Fruit fly (Drosophila melanogaster): ENCODE measurements around the gene Arts.

The Arts gene

DNA sequence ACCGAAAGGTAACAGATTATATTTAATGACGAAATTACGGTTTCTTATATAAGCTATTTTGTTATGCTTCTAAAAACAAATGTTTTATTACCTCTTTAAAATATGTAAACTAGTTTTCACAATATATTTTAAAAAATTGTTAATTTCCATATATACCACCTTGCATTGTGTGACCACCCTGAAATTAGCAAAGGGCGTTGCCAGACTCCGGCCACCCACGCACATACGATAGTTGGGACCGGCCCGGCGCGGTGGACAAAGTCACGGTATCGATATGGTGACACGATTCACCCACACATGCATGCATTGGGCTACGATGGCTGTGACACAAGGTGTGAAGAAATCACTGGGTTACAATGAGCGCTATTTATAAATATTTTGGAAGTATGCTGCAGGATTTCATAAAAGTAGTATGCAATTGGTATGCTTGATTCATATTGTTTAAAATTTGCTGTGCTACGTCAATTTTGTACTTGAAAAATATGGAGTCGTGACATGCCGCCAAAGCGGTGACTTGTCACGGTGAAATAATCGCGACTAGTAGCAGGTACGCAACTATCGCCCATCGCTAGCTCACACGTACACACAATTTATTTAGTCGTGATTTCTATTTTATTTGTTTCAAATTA is 14.5 kb upstream of the Arts start (continued):
- TF ChIP-seq H15 (GFP tag; IDR thresholded peaks at IDR 0.05), result 0 out of 3 replicates have a peak, but pooled peaks have one; percentile 35
- no peak for TF ChIP-seq NK7.1 (GFP tag; optimal IDR thresholded peaks at IDR 0.05)
- peak; percentile 50 for TF ChIP-seq Ptx1 (GFP tag; IDR thresholded peaks at IDR 0.05)
- TF ChIP-seq slp2 (GFP tag; optimal IDR thresholded peaks at IDR 0.05), result peak; percentile 24
- TF ChIP-seq Trl (optimal IDR thresholded peaks at IDR 0.05), result no peak
- TF ChIP-seq Trl (GFP tag; optimal IDR thresholded peaks at IDR 0.05), result peak; percentile 42
- TF ChIP-seq dm (GFP tag; optimal IDR thresholded peaks at IDR 0.05), result peak; percentile 82
- no peak for TF ChIP-seq ac (GFP tag; optimal IDR thresholded peaks at IDR 0.05)
- peak; percentile 75 for TF ChIP-seq jumu (GFP tag; optimal IDR thresholded peaks at IDR 0.05)
- peak; percentile 31 for TF ChIP-seq CG34376 (GFP tag; optimal IDR thresholded peaks at IDR 0.05)
- peak; percentile 99 for TF ChIP-seq nom (GFP tag; optimal IDR thresholded peaks at IDR 0.05)
- peak; percentile 61 for TF ChIP-seq eyg (GFP tag; optimal IDR thresholded peaks at IDR 0.05)
- TF ChIP-seq CG1603 (tag; optimal IDR thresholded peaks at IDR 0.05), result peak; percentile 75
- TF ChIP-seq CG2889 (GFP tag; IDR thresholded peaks at IDR 0.05), result peak; percentile 69; the same call in 2 of the 3 replicates
- TF ChIP-seq seq (GFP tag; IDR thresholded peaks at IDR 0.05), result no peak
- no peak for TF ChIP-seq CG10274 (GFP tag; optimal IDR thresholded peaks at IDR 0.05)
- peak; percentile 69 for TF ChIP-seq gro (GFP tag; optimal IDR thresholded peaks at IDR 0.05)
- TF ChIP-seq cwo (GFP tag; optimal IDR thresholded peaks at IDR 0.05), result peak; percentile 24
- TF ChIP-seq CG10267 (tag; optimal IDR thresholded peaks at IDR 0.05), result peak; percentile 53
- peak; percentile 17 for TF ChIP-seq Fer2 (tag; optimal IDR thresholded peaks at IDR 0.05)
- TF ChIP-seq CG4404 (GFP tag; IDR thresholded peaks at IDR 0.05), result no peak
- peak; percentile 73; the same call in 2 of the 3 replicates for TF ChIP-seq CG17361 (GFP tag; IDR thresholded peaks at IDR 0.05)
- TF ChIP-seq repo (GFP tag; optimal IDR thresholded peaks at IDR 0.05), result peak; percentile 14
- TF ChIP-seq lab (GFP tag; optimal IDR thresholded peaks at IDR 0.05), result no peak
- peak; percentile 16 for TF ChIP-seq CG4424 (GFP tag; optimal IDR thresholded peaks at IDR 0.05)
- TF ChIP-seq az2 (GFP tag; optimal IDR thresholded peaks at IDR 0.05), result peak; percentile 35
- TF ChIP-seq nerfin-1 (tag; optimal IDR thresholded peaks at IDR 0.05), result peak; percentile 45
- peak; percentile 89 for TF ChIP-seq CG17186 (GFP tag; optimal IDR thresholded peaks at IDR 0.05)
- TF ChIP-seq HLH3B (GFP tag; IDR thresholded peaks at IDR 0.05), result peak; percentile 54
- TF ChIP-seq CG5245 (GFP tag; optimal IDR thresholded peaks at IDR 0.05), result peak; percentile 37
- TF ChIP-seq CG31365 (tag; optimal IDR thresholded peaks at IDR 0.05), result no peak
- peak; percentile 53; the same call in 1 of the 2 replicates for TF ChIP-seq chm (GFP tag; IDR thresholded peaks at IDR 0.05)
- no peak for TF ChIP-seq Nf-YB (GFP tag; optimal IDR thresholded peaks at IDR 0.05)
- no peak for TF ChIP-seq CG8388 (GFP tag; optimal IDR thresholded peaks at IDR 0.05)
- no peak for TF ChIP-seq CG14965 (GFP tag; optimal IDR thresholded peaks at IDR 0.05; ENCODE audit: borderline replicate concordance)
- peak; percentile 93 for TF ChIP-seq YL-1 (GFP tag; optimal IDR thresholded peaks at IDR 0.05)
- TF ChIP-seq Med (GFP tag), result peak; percentile 95
- TF ChIP-seq CG4360 (GFP tag; IDR thresholded peaks at IDR 0.05), result peak; percentile 36; the same call in 1 of the 2 replicates
- TF ChIP-seq zfh1 (GFP tag; IDR thresholded peaks at IDR 0.05), result peak; percentile 58; the same call in 1 of the 3 replicates
- no peak for TF ChIP-seq CG2875 (GFP tag; optimal IDR thresholded peaks at IDR 0.05)
- no peak for TF ChIP-seq CkIIα-i1 (GFP tag; IDR thresholded peaks at IDR 0.05)
- peak; percentile 67 for TF ChIP-seq CG13624 (GFP tag; optimal IDR thresholded peaks at IDR 0.05)
- no peak for TF ChIP-seq BtbVII (GFP tag; optimal IDR thresholded peaks at IDR 0.05)
- TF ChIP-seq Dad (GFP tag; optimal IDR thresholded peaks at IDR 0.05), result peak; percentile 64
- TF ChIP-seq Hsf (GFP tag; optimal IDR thresholded peaks at IDR 0.05), result peak; percentile 66
- peak; percentile 55 for TF ChIP-seq gfzf (GFP tag; optimal IDR thresholded peaks at IDR 0.05)
- no peak for TF ChIP-seq CG16779 (GFP tag; IDR thresholded peaks at IDR 0.05)
- TF ChIP-seq CG11695 (GFP tag; IDR thresholded peaks at IDR 0.05), result peak; percentile 64; the same call in 2 of the 3 replicates
- TF ChIP-seq Blimp-1 (GFP tag; optimal IDR thresholded peaks at IDR 0.05), result no peak
- TF ChIP-seq MTF-1 (GFP tag; optimal IDR thresholded peaks at IDR 0.05; ENCODE audit: borderline replicate concordance), result no peak

Measured in whole organism, embryonic.